Worm (Caenorhabditis elegans) whole organism, L4 larva: ENCODE results near the gene F56C3.9.
A peak's percentile ranks its signal among the peaks of the same experiment; 100 is the strongest.

Experiments used
- aha-1 ChIP-seq: fragments of 150-350 bp; peaks from one replicate; lab custom pipeline; 2014; ENCODE audit warnings: missing biosample characterization, missing genetic modification characterization
- ces-1 ChIP-seq: fragments of 150-350 bp; sonication (generic microtip); optimal IDR thresholded peaks from 4 replicates; lab custom pipeline; 2014; ENCODE audit warnings: missing biosample characterization, missing genetic modification reagents, missing genetic modification characterization
- mxl-3 ChIP-seq: fragments of 200-800 bp; sonication (Bioruptor generic); optimal IDR thresholded peaks from 2 replicates; lab custom pipeline; 2018; ENCODE audit warnings: mild to moderate bottlenecking, missing genetic modification characterization, missing compliant biosample characterization

ce11 chrX:1441602-1442183 is 47.9 kb upstream of the F56C3.9 start:
- TF ChIP-seq ces-1 (GFP tag; lab: Kevin White, UChicago) (no peak), aha-1 (tag; lab: Kevin White, UChicago) (peak; percentile 15), mxl-3 (no peak)
